Fruit fly (Drosophila melanogaster) whole organism, prepupa: Measurements from ENCODE around the gene CG14556.

Experiments
- CG3032 ChIP-seq: fragments of 200-800 bp; optimal IDR thresholded peaks from 2 replicates; lab custom pipeline; 2019; ENCODE audit warnings: missing biosample characterization, mild to moderate bottlenecking, missing genetic modification characterization, moderate library complexity
- CG6276 ChIP-seq: fragments of 200-800 bp; sonication (Bioruptor generic); optimal IDR thresholded peaks from 2 replicates; lab custom pipeline; 2017; ENCODE audit warnings: missing biosample characterization, mild to moderate bottlenecking, missing genetic modification characterization
- CG6854 ChIP-seq: fragments of 200-800 bp; sonication (Bioruptor generic); optimal IDR thresholded peaks from 2 replicates; lab custom pipeline; 2017; ENCODE audit warnings: missing biosample characterization, mild to moderate bottlenecking, missing genetic modification characterization
- CG7368 ChIP-seq: fragments of 200-800 bp; sonication (Bioruptor generic); optimal IDR thresholded peaks from 3 replicates; lab custom pipeline; 2016; ENCODE audit warnings: missing biosample characterization, missing genetic modification characterization
- Sox14 ChIP-seq: fragments of 200-800 bp; sonication (Bioruptor generic); optimal IDR thresholded peaks from 3 replicates; lab custom pipeline; 2016; ENCODE audit warnings: missing biosample characterization, missing genetic modification characterization
- achi ChIP-seq: fragments of 200-800 bp; sonication (Bioruptor generic); optimal IDR thresholded peaks from 3 replicates; lab custom pipeline; 2016; ENCODE audit warnings: missing biosample characterization, missing genetic modification characterization
- eg ChIP-seq: fragments of 200-800 bp; sonication (Bioruptor generic); IDR thresholded peaks from 3 replicates; pipeline ENCODE4 v1.3.6; 2022; ENCODE audit warnings: missing biosample characterization, missing genetic modification characterization
- esn ChIP-seq: fragments of 200-800 bp; sonication (Bioruptor generic); optimal IDR thresholded peaks from 2 replicates; lab custom pipeline; 2016; ENCODE audit warnings: missing biosample characterization, mild to moderate bottlenecking, missing genetic modification characterization, moderate library complexity
- fd85E ChIP-seq: fragments of 200-800 bp; sonication (Bioruptor generic); optimal IDR thresholded peaks from 3 replicates; lab custom pipeline; 2016; ENCODE audit warnings: missing biosample characterization, missing genetic modification characterization
- topi ChIP-seq: fragments of 200-800 bp; sonication (Bioruptor generic); optimal IDR thresholded peaks from 3 replicates; lab custom pipeline; 2016; ENCODE audit warnings: missing biosample characterization, missing genetic modification characterization

dm6 chr3R:26170644-26171043 lies 44.2 kb downstream of the CG14556 start, which contains the start of gene CG31323:
- TF ChIP-seq eg = no peak
- TF ChIP-seq CG6854 (GFP tag; lab: Kevin White, UChicago) = no peak
- no peak for TF ChIP-seq CG7368 (GFP tag; lab: Kevin White, UChicago)
- no peak for TF ChIP-seq CG3032 (tag; lab: Kevin White, UChicago)
- no peak for TF ChIP-seq Sox14 (GFP tag; lab: Kevin White, UChicago)
- TF ChIP-seq topi = no peak
- TF ChIP-seq CG6276 (GFP tag; lab: Kevin White, UChicago) = no peak
- no peak for TF ChIP-seq fd85E (GFP tag; lab: Kevin White, UChicago)
- no peak for TF ChIP-seq esn (GFP tag; lab: Kevin White, UChicago)
- TF ChIP-seq achi = no peak
